Worm (Caenorhabditis elegans): ENCODE data around the gene T23F11.6.

T23F11.6 gene

DNA sequence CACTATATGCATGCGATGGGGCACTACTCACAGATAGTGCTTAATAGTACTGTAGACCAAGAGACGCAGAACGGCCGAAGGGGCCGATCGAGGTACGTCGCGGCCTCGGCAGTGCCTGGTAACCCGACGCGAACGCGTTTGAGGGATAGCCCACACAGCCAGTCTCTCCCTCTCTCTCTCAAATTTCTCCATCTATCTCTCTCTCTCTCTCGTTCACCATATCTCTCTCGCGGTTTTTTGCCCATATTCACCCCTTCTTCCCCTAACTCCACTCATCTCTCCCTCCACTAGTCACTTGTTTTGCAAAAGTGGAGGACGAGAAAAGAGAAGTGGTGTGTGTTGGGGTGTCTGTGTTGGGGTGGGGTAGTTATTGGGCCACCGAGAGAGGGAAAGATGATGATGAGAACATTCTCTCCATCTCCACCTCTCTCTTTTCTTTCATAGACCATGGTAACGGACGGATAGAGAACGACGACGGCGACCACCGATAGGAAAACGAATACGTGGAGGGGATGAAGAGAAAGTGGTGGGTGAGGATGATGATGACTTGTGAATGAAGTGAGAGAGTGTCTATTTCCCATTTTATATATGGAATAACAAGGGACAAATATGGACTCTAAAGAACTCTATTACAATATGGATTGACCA, 19.2 kb upstream of the T23F11.6 start (continued):
- peak; percentile 43 for TF ChIP-seq dmd-4 (tag; optimal IDR thresholded peaks at IDR 0.05; ENCODE audit: borderline replicate concordance)
- no peak for TF ChIP-seq ceh-18 (tag; optimal IDR thresholded peaks at IDR 0.05)
- no peak for TF ChIP-seq K02D7.2 (tag; optimal IDR thresholded peaks at IDR 0.05)
- TF ChIP-seq hlh-13 (GFP tag; optimal IDR thresholded peaks at IDR 0.05), result no peak
- peak; percentile 99 for TF ChIP-seq T23F11.4 (GFP tag; optimal IDR thresholded peaks at IDR 0.05)
- TF ChIP-seq ceh-48 (tag; optimal IDR thresholded peaks at IDR 0.05), result no peak
- TF ChIP-seq ceh-2 (tag; optimal IDR thresholded peaks at IDR 0.05), result peak; percentile 41
- TF ChIP-seq hlh-30 (tag; optimal IDR thresholded peaks at IDR 0.05; ENCODE audit: insufficient read depth), result peak; percentile 60
- TF ChIP-seq gmeb-2 (tag; optimal IDR thresholded peaks at IDR 0.05), result no peak
- TF ChIP-seq mec-3 (tag; optimal IDR thresholded peaks at IDR 0.05; ENCODE audit: borderline replicate concordance), result no peak
- TF ChIP-seq ceh-6 (GFP tag; optimal IDR thresholded peaks at IDR 0.05), result peak; percentile 49
- TF ChIP-seq unc-42 (tag; optimal IDR thresholded peaks at IDR 0.05), result peak; percentile 20
- no peak for TF ChIP-seq ceh-45 (GFP tag; IDR thresholded peaks at IDR 0.05)
- TF ChIP-seq elt-2 (tag; optimal IDR thresholded peaks at IDR 0.05), result peak; percentile 33
- no peak for TF ChIP-seq pag-3 (tag; optimal IDR thresholded peaks at IDR 0.05; ENCODE audit: borderline replicate concordance)
- peak; percentile 48 for TF ChIP-seq unc-55 (GFP tag; optimal IDR thresholded peaks at IDR 0.05)
- peak; percentile 40 for TF ChIP-seq che-1 (tag; optimal IDR thresholded peaks at IDR 0.05)
- peak; percentile 79 for TF ChIP-seq nfya-1 (tag; optimal IDR thresholded peaks at IDR 0.05)
- TF ChIP-seq ztf-16 (tag; optimal IDR thresholded peaks at IDR 0.05), result no peak
- TF ChIP-seq sdc-2 (tag; optimal IDR thresholded peaks at IDR 0.05), result peak; percentile 48
- TF ChIP-seq lim-6 (tag; optimal IDR thresholded peaks at IDR 0.05), result no peak
- no peak for TF ChIP-seq fkh-10 (GFP tag; optimal IDR thresholded peaks at IDR 0.05)
- TF ChIP-seq pqm-1 (tag; optimal IDR thresholded peaks at IDR 0.05), result no peak
- TF ChIP-seq ceh-19 (GFP tag; optimal IDR thresholded peaks at IDR 0.05), result peak; percentile 71
- TF ChIP-seq nhr-232 (tag; optimal IDR thresholded peaks at IDR 0.05), result no peak
- TF ChIP-seq pha-4 (tag; optimal IDR thresholded peaks at IDR 0.05), result no peak
- no peak for TF ChIP-seq tbx-7 (tag; optimal IDR thresholded peaks at IDR 0.05)
- no peak for TF ChIP-seq unc-3 (GFP tag; conservative IDR thresholded peaks at IDR 0.05)
- no peak for TF ChIP-seq unc-3 (tag; optimal IDR thresholded peaks at IDR 0.05)
- TF ChIP-seq syd-9 (tag; optimal IDR thresholded peaks at IDR 0.05), result peak; percentile 34
- TF ChIP-seq Y22D7AL.16 (tag; optimal IDR thresholded peaks at IDR 0.05), result no peak
- TF ChIP-seq unc-86 (tag; optimal IDR thresholded peaks at IDR 0.05), result no peak
- TF ChIP-seq ceh-24 (tag; optimal IDR thresholded peaks at IDR 0.05), result no peak
- TF ChIP-seq F13H6.1 (tag; optimal IDR thresholded peaks at IDR 0.05), result no peak
- TF ChIP-seq hlh-8 (tag; optimal IDR thresholded peaks at IDR 0.05), result peak; percentile 29
- TF ChIP-seq ceh-31 (tag; optimal IDR thresholded peaks at IDR 0.05), result peak; percentile 70
- TF ChIP-seq ceh-9 (tag; optimal IDR thresholded peaks at IDR 0.05), result no peak
- TF ChIP-seq pros-1 (tag; optimal IDR thresholded peaks at IDR 0.05), result peak; percentile 68
- peak; percentile 64 for TF ChIP-seq tbx-2 (tag; optimal IDR thresholded peaks at IDR 0.05)
- peak; percentile 26 for TF ChIP-seq C08G9.2 (tag; optimal IDR thresholded peaks at IDR 0.05)
- peak; percentile 81 for TF ChIP-seq hlh-6 (tag; optimal IDR thresholded peaks at IDR 0.05)
- TF ChIP-seq fkh-6 (tag; optimal IDR thresholded peaks at IDR 0.05), result no peak
- TF ChIP-seq ceh-30 (tag; optimal IDR thresholded peaks at IDR 0.05), result peak; percentile 38
- peak; percentile 63 for TF ChIP-seq ref-2 (tag; optimal IDR thresholded peaks at IDR 0.05)
